Worm (Caenorhabditis elegans): ENCODE data around the gene irld-2.
A peak's percentile ranks its signal among the peaks of the same experiment; 100 is the strongest.

irld-2 gene

DNA sequence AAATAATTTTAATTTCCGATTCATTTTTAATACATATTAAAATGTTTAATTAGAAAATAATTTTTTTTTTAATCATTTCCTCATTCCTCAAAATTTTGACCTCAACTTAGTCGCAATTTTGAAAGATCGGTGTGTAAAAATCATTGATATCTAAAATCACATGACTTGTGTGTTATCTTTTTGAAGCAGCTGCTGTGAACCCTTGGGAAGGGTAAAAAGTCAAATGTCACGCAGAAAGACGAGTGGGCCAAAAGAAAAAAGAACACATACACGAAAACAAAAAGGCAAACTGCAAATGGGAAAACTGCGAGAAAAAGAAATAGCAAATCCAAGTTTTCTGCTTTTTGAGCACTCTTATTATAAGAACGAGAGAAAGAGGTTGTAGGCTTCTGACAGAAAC lies 11.6 kb downstream of the irld-2 start:
- TF ChIP-seq ZK546.5 (tag; optimal IDR thresholded peaks at IDR 0.05), result no peak
- peak in 1 of 2 experiments; percentile 38 for TF ChIP-seq lsy-2 (tag; optimal IDR thresholded peaks at IDR 0.05)
- TF ChIP-seq C34F6.9 (tag; optimal IDR thresholded peaks at IDR 0.05), result peak; percentile 31
- TF ChIP-seq sma-9 (GFP tag; optimal IDR thresholded peaks at IDR 0.05), result peak; percentile 44
- TF ChIP-seq sma-9 (tag; optimal IDR thresholded peaks at IDR 0.05), result no peak
- no peak for TF ChIP-seq crh-2 (tag; optimal IDR thresholded peaks at IDR 0.05)
- no peak for TF ChIP-seq F13H6.1 (tag; optimal IDR thresholded peaks at IDR 0.05)
- peak; percentile 33 for TF ChIP-seq nhr-129 (tag; optimal IDR thresholded peaks at IDR 0.05)
- TF ChIP-seq elt-1 (tag; optimal IDR thresholded peaks at IDR 0.05), result no peak

DNA sequence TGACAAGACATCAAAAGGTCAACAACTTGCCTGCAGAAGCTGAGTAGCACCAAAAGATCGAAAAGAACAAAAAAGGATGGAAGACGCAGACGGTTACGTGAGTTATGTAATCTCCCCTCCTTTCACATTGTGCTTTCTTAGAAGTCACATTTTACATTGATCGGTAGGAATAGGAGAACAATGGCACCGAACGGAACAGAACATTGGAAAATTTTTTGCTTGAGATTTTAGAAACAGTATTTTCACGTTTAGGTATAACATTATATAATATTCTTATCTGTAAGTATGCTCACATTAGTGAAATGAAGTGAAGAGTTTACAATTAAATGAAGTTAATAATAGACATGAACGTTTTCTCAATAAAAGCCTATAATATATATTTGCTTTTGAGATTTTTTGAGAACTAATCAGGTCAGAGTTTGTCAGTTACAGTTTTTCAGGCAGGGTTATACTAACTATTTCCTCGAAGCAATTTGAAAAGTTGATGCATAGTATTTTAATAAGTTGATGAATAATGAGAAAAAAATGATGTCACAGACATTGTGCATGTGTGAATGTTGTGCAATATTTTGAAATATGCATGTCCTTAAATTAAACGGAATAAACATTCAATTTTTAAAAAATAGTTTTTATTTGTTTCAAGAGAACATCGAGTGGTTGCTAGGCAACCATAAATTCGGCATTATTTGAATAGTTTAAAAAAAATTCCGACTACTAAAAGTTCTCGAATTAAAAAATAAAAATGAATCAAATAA lies 13.7 kb downstream of the irld-2 start:
- TF ChIP-seq ceh-82 (tag; optimal IDR thresholded peaks at IDR 0.05), result no peak
- peak; percentile 36 for TF ChIP-seq unc-55 (GFP tag; optimal IDR thresholded peaks at IDR 0.05)
- TF ChIP-seq nhr-129 (tag; optimal IDR thresholded peaks at IDR 0.05), result peak; percentile 35

DNA sequence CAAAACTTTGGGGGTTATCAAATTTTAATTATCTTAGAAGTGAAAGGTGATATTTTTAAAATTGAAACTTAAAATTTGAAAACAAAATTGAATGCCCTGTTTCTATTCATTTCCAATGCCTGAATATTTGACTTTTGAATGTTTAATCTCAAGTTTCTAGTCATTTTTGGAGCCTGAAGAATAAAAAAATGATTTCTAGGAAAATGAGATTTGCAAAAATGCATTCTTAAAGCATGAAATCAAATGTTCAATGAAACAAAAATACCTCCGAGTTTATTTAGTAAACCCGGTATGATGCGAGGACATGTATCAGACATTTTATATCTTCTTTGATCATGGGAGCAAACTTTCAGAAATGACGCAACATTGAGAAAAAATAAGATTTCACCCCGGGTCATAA lies 15.8 kb downstream of the irld-2 start:
- no peak for TF ChIP-seq skn-1 (tag; optimal IDR thresholded peaks at IDR 0.05)
- TF ChIP-seq nhr-129 (tag; optimal IDR thresholded peaks at IDR 0.05), result peak; percentile 3
- TF ChIP-seq dmd-4 (tag; optimal IDR thresholded peaks at IDR 0.05), result no peak
- no peak for TF ChIP-seq ZK546.5 (tag; optimal IDR thresholded peaks at IDR 0.05)

DNA sequence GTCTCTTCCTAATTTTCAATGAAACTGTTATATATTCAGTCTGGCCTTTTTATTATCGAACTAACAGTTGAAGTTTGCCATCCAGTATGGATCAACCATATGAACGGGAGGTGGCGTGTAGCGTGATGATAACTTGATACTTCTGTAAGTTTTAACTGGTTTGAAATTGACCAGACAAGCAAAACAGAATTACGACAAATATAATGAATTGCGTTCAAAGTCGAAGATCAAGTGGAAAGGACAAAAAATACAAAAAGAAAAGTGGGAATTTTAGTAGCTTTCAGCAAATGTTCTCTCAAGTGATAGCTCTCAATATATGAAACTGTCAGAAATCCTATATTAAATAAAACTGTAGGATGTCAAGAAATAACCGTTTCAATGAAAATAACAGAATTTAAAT lies 18.0 kb downstream of the irld-2 start, which contains the start of the genes C49F8.14 and gem-1:
C49F8.14 (minus strand) TSS at position 99 of the 400 bp plus-strand sequence.
gem-1 (minus strand) TSS at position 142 of the 400 bp plus-strand sequence.
- TF ChIP-seq peb-1 (tag; optimal IDR thresholded peaks at IDR 0.05), result no peak
- TF ChIP-seq sma-3 (GFP tag; optimal IDR thresholded peaks at IDR 0.05), result no peak
- no peak for TF ChIP-seq C34F6.9 (tag; optimal IDR thresholded peaks at IDR 0.05)
- no peak for TF ChIP-seq dmd-4 (tag; optimal IDR thresholded peaks at IDR 0.05)
- no peak for TF ChIP-seq nhr-23 (tag; optimal IDR thresholded peaks at IDR 0.05)
- no peak for TF ChIP-seq nhr-77 (tag; optimal IDR thresholded peaks at IDR 0.05)
- no peak for TF ChIP-seq aly-2 (tag; optimal IDR thresholded peaks at IDR 0.05)
- no peak for TF ChIP-seq blmp-1 (tag; optimal IDR thresholded peaks at IDR 0.05; ENCODE audit: insufficient read depth)
- TF ChIP-seq ztf-4 (tag; optimal IDR thresholded peaks at IDR 0.05), result no peak
- TF ChIP-seq unc-62 (GFP tag; optimal IDR thresholded peaks at IDR 0.05), result no peak
- no peak for TF ChIP-seq lin-11 (tag; optimal IDR thresholded peaks at IDR 0.05)
- TF ChIP-seq ZK546.5 (tag; optimal IDR thresholded peaks at IDR 0.05), result no peak
- no peak for TF ChIP-seq crh-2 (tag; optimal IDR thresholded peaks at IDR 0.05)
- no peak for TF ChIP-seq zag-1 (tag; optimal IDR thresholded peaks at IDR 0.05)
- TF ChIP-seq snpc-4 (tag; optimal IDR thresholded peaks at IDR 0.05), result no peak
- no peak for TF ChIP-seq skn-1 (tag; optimal IDR thresholded peaks at IDR 0.05)
- no peak for TF ChIP-seq nhr-25 (tag; optimal IDR thresholded peaks at IDR 0.05)
- TF ChIP-seq mab-5 (tag; optimal IDR thresholded peaks at IDR 0.05), result no peak

DNA sequence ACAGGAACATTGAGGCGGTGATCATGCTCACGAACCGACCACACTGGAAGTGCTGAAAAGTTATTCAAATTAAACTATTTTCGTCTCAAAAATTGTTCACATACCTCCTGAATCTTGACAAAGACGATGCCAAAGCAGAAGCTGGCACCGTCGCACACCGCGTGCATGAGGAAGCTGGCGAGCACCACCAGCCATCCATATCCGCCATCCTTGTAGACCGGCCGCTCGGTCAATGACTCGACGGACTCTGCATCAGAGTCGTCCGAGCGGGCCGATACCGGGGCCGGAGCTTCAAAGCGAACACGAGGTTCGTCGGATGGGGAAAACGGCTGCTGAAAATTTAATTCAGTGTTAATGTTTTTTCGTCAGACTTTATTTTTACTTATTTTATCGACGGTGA lies 18.7 kb downstream of the irld-2 start:
- TF ChIP-seq ztf-1 (GFP tag; conservative IDR thresholded peaks at IDR 0.05), result no peak
- no peak for TF ChIP-seq nhr-10 (tag; optimal IDR thresholded peaks at IDR 0.05)
- TF ChIP-seq sma-9 (GFP tag; optimal IDR thresholded peaks at IDR 0.05), result no peak
- TF ChIP-seq sma-9 (tag; optimal IDR thresholded peaks at IDR 0.05), result no peak
- TF ChIP-seq lin-39 (tag; optimal IDR thresholded peaks at IDR 0.05), result no peak
- no peak for TF ChIP-seq nhr-6 (tag; optimal IDR thresholded peaks at IDR 0.05)
- TF ChIP-seq dmd-4 (tag; optimal IDR thresholded peaks at IDR 0.05), result no peak
- TF ChIP-seq C34F6.9 (tag; optimal IDR thresholded peaks at IDR 0.05), result no peak
- no peak for TF ChIP-seq peb-1 (tag; optimal IDR thresholded peaks at IDR 0.05)
- no peak for TF ChIP-seq nhr-237 (tag; optimal IDR thresholded peaks at IDR 0.05)
- TF ChIP-seq alr-1 (tag; optimal IDR thresholded peaks at IDR 0.05), result no peak
- no peak for TF ChIP-seq unc-62 (GFP tag; optimal IDR thresholded peaks at IDR 0.05)

DNA sequence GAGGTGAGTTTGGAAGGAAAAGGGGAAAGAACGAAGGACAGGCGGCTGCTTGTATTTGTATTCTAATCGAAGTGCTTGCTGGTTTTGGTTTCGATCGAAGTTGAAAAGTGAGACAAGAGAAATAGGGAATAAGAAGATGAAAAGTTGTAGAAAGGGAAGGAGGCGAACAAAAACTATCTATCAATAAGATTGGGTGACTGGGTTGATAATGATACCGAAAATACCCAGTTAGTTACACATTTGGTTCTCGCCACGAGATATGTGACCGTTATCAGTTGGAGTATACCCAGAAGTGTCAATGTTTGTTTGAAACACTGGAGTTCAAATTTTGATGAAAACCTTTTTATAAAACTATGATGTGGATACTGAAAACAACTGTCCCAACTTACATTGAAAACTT lies 26.6 kb downstream of the irld-2 start:
- TF ChIP-seq crh-2 (tag; optimal IDR thresholded peaks at IDR 0.05) (peak; percentile 39), fos-1 (tag; optimal IDR thresholded peaks at IDR 0.05) (peak; percentile 89), sma-9 (GFP tag; optimal IDR thresholded peaks at IDR 0.05) (peak; percentile 83), sma-9 (tag; optimal IDR thresholded peaks at IDR 0.05) (no peak), F13H6.1 (tag; optimal IDR thresholded peaks at IDR 0.05) (no peak), unc-39 (tag; optimal IDR thresholded peaks at IDR 0.05) (no peak), blmp-1 (tag; optimal IDR thresholded peaks at IDR 0.05; ENCODE audit: insufficient read depth) (peak; percentile 1)

Measured in whole organism, L2 larva.